Worm (Caenorhabditis elegans): ENCODE measurements around the gene snpc-1.2.

snpc-1.2 gene

ce11 chrIII:13152697-13153391 is 16.5 kb downstream of the snpc-1.2 start, which contains the start of gene Y39E4B.10 (continued):
- TF ChIP-seq lin-14 (GFP tag; optimal IDR thresholded peaks at IDR 0.05) (no peak), blmp-1 (tag; optimal IDR thresholded peaks at IDR 0.05) (peak; percentile 2), fkh-8 (tag; optimal IDR thresholded peaks at IDR 0.05) (no peak), sptf-1 (tag; optimal IDR thresholded peaks at IDR 0.05) (no peak), F16B12.6 (tag; optimal IDR thresholded peaks at IDR 0.05) (peak; percentile 12), hpl-2 (GFP tag; optimal IDR thresholded peaks at IDR 0.05) (no peak), nhr-71 (tag; optimal IDR thresholded peaks at IDR 0.05) (no peak), nhr-47 (tag; optimal IDR thresholded peaks at IDR 0.05) (peak; percentile 68), nhr-76 (tag; optimal IDR thresholded peaks at IDR 0.05) (no peak), sox-4 (tag; optimal IDR thresholded peaks at IDR 0.05) (no peak), C34B4.2 (tag; optimal IDR thresholded peaks at IDR 0.05) (no peak), unc-86 (tag; optimal IDR thresholded peaks at IDR 0.05) (peak; percentile 47), egl-27 (tag; optimal IDR thresholded peaks at IDR 0.05) (no peak), ces-1 (GFP tag; optimal IDR thresholded peaks at IDR 0.05) (no peak), aly-2 (tag; optimal IDR thresholded peaks at IDR 0.05) (no peak), nhr-12 (tag; optimal IDR thresholded peaks at IDR 0.05) (no peak), ceh-90 (tag; optimal IDR thresholded peaks at IDR 0.05) (no peak), nhr-77 (tag; optimal IDR thresholded peaks at IDR 0.05) (no peak), fkh-10 (GFP tag; optimal IDR thresholded peaks at IDR 0.05) (no peak), elt-2 (tag; optimal IDR thresholded peaks at IDR 0.05) (no peak), lsy-2 (tag; optimal IDR thresholded peaks at IDR 0.05) (peak; percentile 62 to 67), ztf-4 (tag; optimal IDR thresholded peaks at IDR 0.05) (no peak), nhr-20 (tag; optimal IDR thresholded peaks at IDR 0.05) (no peak), unc-30 (tag; optimal IDR thresholded peaks at IDR 0.05) (no peak), lin-35 (GFP tag; optimal IDR thresholded peaks at IDR 0.05) (peak in 1 of 2 experiments; percentile 76), unc-62 (GFP tag; optimal IDR thresholded peaks at IDR 0.05) (no peak), aha-1 (tag; optimal IDR thresholded peaks at IDR 0.05) (no peak), elt-3 (tag; optimal IDR thresholded peaks at IDR 0.05) (peak in 1 of 6 experiments; percentile 46), pax-3 (tag; optimal IDR thresholded peaks at IDR 0.05) (no peak), fos-1 (tag; optimal IDR thresholded peaks at IDR 0.05) (no peak), skn-1 (tag; optimal IDR thresholded peaks at IDR 0.05) (peak; percentile 3), snpc-4 (tag; optimal IDR thresholded peaks at IDR 0.05) (peak; percentile 18), ceh-82 (tag; optimal IDR thresholded peaks at IDR 0.05) (peak in 2 of 3 experiments; percentile 26 to 27), C16A3.4 (tag; optimal IDR thresholded peaks at IDR 0.05) (no peak), efl-1 (optimal IDR thresholded peaks at IDR 0.05) (peak; percentile 65 to 69), efl-1 (GFP tag; optimal IDR thresholded peaks at IDR 0.05 in 1 of 2) (peak; percentile 74 to 97), sup-37 (GFP tag; optimal IDR thresholded peaks at IDR 0.05) (no peak), vab-15 (tag; optimal IDR thresholded peaks at IDR 0.05) (no peak), nhr-84 (tag; optimal IDR thresholded peaks at IDR 0.05) (no peak), grh-1 (GFP tag; IDR thresholded peaks at IDR 0.05) (no peak), nhr-11 (tag; optimal IDR thresholded peaks at IDR 0.05) (no peak), ztf-11 (tag; optimal IDR thresholded peaks at IDR 0.05) (no peak), hlh-4 (tag; optimal IDR thresholded peaks at IDR 0.05) (no peak)

- no peak for TF ChIP-seq nhr-28 (tag; optimal IDR thresholded peaks at IDR 0.05)
- no peak for TF ChIP-seq hlh-17 (GFP tag; optimal IDR thresholded peaks at IDR 0.05; ENCODE audit: borderline replicate concordance)
- TF ChIP-seq dpl-1 (GFP tag; optimal IDR thresholded peaks at IDR 0.05) = peak in 1 of 3 experiments; percentile 1
- TF ChIP-seq lin-13 (GFP tag; optimal IDR thresholded peaks at IDR 0.05) = no peak
- TF ChIP-seq ceh-8 (GFP tag; optimal IDR thresholded peaks at IDR 0.05) = no peak
- no peak for TF ChIP-seq nhr-77 (tag; optimal IDR thresholded peaks at IDR 0.05)
- TF ChIP-seq mef-2 (tag; optimal IDR thresholded peaks at IDR 0.05) = no peak
- no peak for TF ChIP-seq efl-3 (GFP tag; optimal IDR thresholded peaks at IDR 0.05)
Observed at ce11 chrIII:13151765-13152164, 17.6 kb downstream of the snpc-1.2 start.

All from whole organism, L1 larva.